Fruit fly (Drosophila melanogaster) whole organism, embryonic: ENCODE results near the gene CG9919.

Experiments
- CG10431 ChIP-seq: fragments of 200-800 bp; sonication (Bioruptor generic); optimal IDR thresholded peaks from 3 replicates; lab custom pipeline; 2018; ENCODE audit warnings: missing biosample characterization, mild to moderate bottlenecking, missing genetic modification characterization
- CG12391 ChIP-seq: fragments of 200-800 bp; sonication (Bioruptor generic); optimal IDR thresholded peaks from 3 replicates; lab custom pipeline; 2018; ENCODE audit warnings: missing biosample characterization, mild to moderate bottlenecking, missing genetic modification characterization, moderate library complexity
- CG14965 ChIP-seq: fragments of 200-800 bp; sonication (Bioruptor generic); optimal IDR thresholded peaks from 2 replicates; lab custom pipeline; 2016; ENCODE audit warnings: missing biosample characterization, missing genetic modification characterization, borderline replicate concordance
- CG15514 ChIP-seq: fragments of 200-800 bp; sonication (Bioruptor generic); optimal IDR thresholded peaks from 3 replicates; lab custom pipeline; 2017; ENCODE audit warnings: missing biosample characterization, missing genetic modification characterization, mild to moderate bottlenecking, moderate library complexity, missing genetic modification reagents
- CG17829 ChIP-seq: fragments of 200-800 bp; optimal IDR thresholded peaks from 2 replicates; lab custom pipeline; 2019; ENCODE audit warnings: missing biosample characterization, mild to moderate bottlenecking, missing genetic modification characterization, moderate library complexity
- CG18011 ChIP-seq: fragments of 200-800 bp; sonication (Bioruptor generic); optimal IDR thresholded peaks from 2 replicates; lab custom pipeline; 2017; ENCODE audit warnings: missing biosample characterization, missing genetic modification characterization, mild to moderate bottlenecking, moderate library complexity, missing genotype
- CG2199 ChIP-seq: fragments of 200-800 bp; sonication (Bioruptor generic); IDR thresholded peaks from 3 replicates; pipeline ENCODE4 v1.3.6; 2022; ENCODE audit warnings: missing biosample characterization, missing genetic modification characterization
- CG30020 ChIP-seq: fragments of 200-800 bp; optimal IDR thresholded peaks from 2 replicates; lab custom pipeline; 2019; ENCODE audit warnings: missing biosample characterization, mild to moderate bottlenecking, missing genetic modification characterization, moderate library complexity
- CG30431 ChIP-seq: fragments of 200-800 bp; sonication (Bioruptor generic); optimal IDR thresholded peaks from 2 replicates; lab custom pipeline; 2017; ENCODE audit warnings: missing biosample characterization, missing genetic modification characterization
- CG32767 ChIP-seq: fragments of 200-800 bp; sonication (Bioruptor generic); IDR thresholded peaks from 2 replicates; pipeline ENCODE4 v1.3.6; 2022; ENCODE audit warnings: missing biosample characterization, missing genetic modification characterization
- CG32772 ChIP-seq: fragments of 200-800 bp; sonication (Bioruptor generic); IDR thresholded peaks from 2 replicates; pipeline ENCODE4 v1.3.6; 2022; ENCODE audit warnings: missing biosample characterization, missing genetic modification characterization
- CG33557 ChIP-seq: fragments of 200-800 bp; sonication (Bioruptor generic); optimal IDR thresholded peaks from 2 replicates; lab custom pipeline; 2019; ENCODE audit warnings: missing biosample characterization, mild to moderate bottlenecking, missing genetic modification characterization, moderate library complexity
- CG34422 ChIP-seq: fragments of 200-800 bp; sonication (Bioruptor generic); IDR thresholded peaks from 3 replicates; pipeline ENCODE4 v1.3.6; 2022; ENCODE audit warnings: missing biosample characterization, missing genetic modification characterization
- D19B ChIP-seq: fragments of 200-800 bp; sonication (Bioruptor generic); optimal IDR thresholded peaks from 2 replicates; lab custom pipeline; 2017; ENCODE audit warnings: missing biosample characterization, mild to moderate bottlenecking, missing genetic modification characterization
- Dip2 ChIP-seq: fragments of 200-800 bp; sonication (Bioruptor generic); IDR thresholded peaks from 2 replicates; pipeline ENCODE4 v1.3.6; 2022; ENCODE audit warnings: missing biosample characterization, missing genetic modification characterization
- Drgx ChIP-seq: fragments of 200-800 bp; sonication (Bioruptor generic); IDR thresholded peaks from 2 replicates; pipeline ENCODE4 v1.3.6; 2022; ENCODE audit warnings: missing biosample characterization, missing genetic modification characterization
- Elba2 ChIP-seq: fragments of 200-800 bp; sonication (Bioruptor generic); optimal IDR thresholded peaks from 3 replicates; lab custom pipeline; 2016; ENCODE audit warnings: missing biosample characterization, missing genetic modification characterization
- Fer2 ChIP-seq: fragments of 200-800 bp; sonication (Bioruptor generic); optimal IDR thresholded peaks from 2 replicates; lab custom pipeline; 2018; ENCODE audit warnings: missing biosample characterization, mild to moderate bottlenecking, missing genetic modification characterization, moderate library complexity
- Fer3 ChIP-seq: fragments of 200-800 bp; sonication (Bioruptor generic); optimal IDR thresholded peaks from 2 replicates; lab custom pipeline; 2018; ENCODE audit warnings: missing biosample characterization, mild to moderate bottlenecking, missing genetic modification characterization, moderate library complexity
- Hr3 ChIP-seq: fragments of 200-800 bp; sonication (Bioruptor generic); optimal IDR thresholded peaks from 3 replicates; lab custom pipeline; 2016; ENCODE audit warnings: missing biosample characterization, missing genetic modification characterization
- Hr78 ChIP-seq, 2 experiments: fragments of 200-800 bp in 1 of 2; fragments of >200 bp in 1 of 2; sonication (Bioruptor generic) in 1 of 2; optimal IDR thresholded peaks; 2 replicates each; lab custom pipeline; 2017 to 2019; ENCODE audit warnings: missing biosample characterization in 2 of 2, missing genetic modification characterization in 2 of 2, mild to moderate bottlenecking in 1 of 2, moderate library complexity in 1 of 2
- Med ChIP-seq: fragments of 200-800 bp; sonication (Bioruptor generic); peaks from one replicate; lab custom pipeline; 2016; ENCODE audit warnings: missing biosample characterization, missing genetic modification characterization, mild to moderate bottlenecking, inconsistent platforms, moderate library complexity
- caup ChIP-seq: fragments of 200-800 bp; sonication (Bioruptor generic); optimal IDR thresholded peaks from 3 replicates; lab custom pipeline; 2017; ENCODE audit warnings: missing biosample characterization, mild to moderate bottlenecking, missing genetic modification characterization, moderate library complexity; ENCODE audit not compliant: severe bottlenecking
- chinmo ChIP-seq: fragments of 200-800 bp; sonication (Bioruptor generic); IDR thresholded peaks from 4 replicates; pipeline ENCODE4 v1.3.6; 2022; ENCODE audit warnings: missing biosample characterization, missing genetic modification characterization; ENCODE audit not compliant: partially characterized antibody
- ewg ChIP-seq: fragments of 200-800 bp; sonication (Bioruptor generic); optimal IDR thresholded peaks from 3 replicates; lab custom pipeline; 2017; ENCODE audit warnings: mild to moderate bottlenecking, missing biosample characterization, missing genetic modification reagents, missing genetic modification characterization
- fru ChIP-seq: fragments of >200 bp; optimal IDR thresholded peaks from 2 replicates; lab custom pipeline; 2017
- her ChIP-seq: fragments of 200-800 bp; sonication (Bioruptor generic); optimal IDR thresholded peaks from 2 replicates; lab custom pipeline; 2016; ENCODE audit warnings: missing biosample characterization, missing genetic modification characterization
- insv ChIP-seq, 2 experiments: fragments of 200-800 bp; sonication (Bioruptor generic); optimal IDR thresholded peaks; 3 replicates each; lab custom pipeline; 2016 to 2018; ENCODE audit warnings: missing biosample characterization in 2 of 2, missing genetic modification characterization in 2 of 2
- klu ChIP-seq: fragments of 200-800 bp; sonication (Bioruptor generic); IDR thresholded peaks from 2 replicates; pipeline ENCODE4 v1.3.6; 2022; ENCODE audit warnings: missing biosample characterization, missing genetic modification characterization
- mam ChIP-seq: fragments of 200-800 bp; sonication (Bioruptor generic); optimal IDR thresholded peaks from 3 replicates; lab custom pipeline; 2016; ENCODE audit warnings: missing biosample characterization, missing genetic modification characterization
- nerfin-1 ChIP-seq: fragments of 200-800 bp; sonication (Bioruptor generic); optimal IDR thresholded peaks from 3 replicates; lab custom pipeline; 2019; ENCODE audit warnings: missing biosample characterization, mild to moderate bottlenecking, missing genetic modification characterization, moderate library complexity
- nom ChIP-seq: fragments of 200-800 bp; sonication (Bioruptor generic); optimal IDR thresholded peaks from 2 replicates; lab custom pipeline; 2017; ENCODE audit warnings: missing biosample characterization, missing genetic modification characterization, mild to moderate bottlenecking, moderate library complexity, missing genetic modification reagents
- pfk ChIP-seq: fragments of 200-800 bp; sonication (Bioruptor generic); optimal IDR thresholded peaks from 2 replicates; lab custom pipeline; 2018; ENCODE audit warnings: missing biosample characterization, mild to moderate bottlenecking, missing genetic modification characterization, moderate library complexity
- pzg ChIP-seq: fragments of 200-800 bp; sonication (Bioruptor generic); optimal IDR thresholded peaks from 3 replicates; lab custom pipeline; 2018; ENCODE audit warnings: missing biosample characterization, mild to moderate bottlenecking, missing genetic modification characterization, moderate library complexity
- ranshi ChIP-seq: fragments of 200-800 bp; sonication (Bioruptor generic); IDR thresholded peaks from 2 replicates; pipeline ENCODE4 v1.3.6; 2022; ENCODE audit warnings: missing biosample characterization, missing genetic modification characterization
- row ChIP-seq: fragments of 200-800 bp; sonication (Bioruptor generic); IDR thresholded peaks from 3 replicates; pipeline ENCODE4 v1.3.6; 2022; ENCODE audit warnings: missing biosample characterization, missing genetic modification characterization
- tup ChIP-seq: fragments of 200-800 bp; sonication (Bioruptor generic); optimal IDR thresholded peaks from 2 replicates; lab custom pipeline; 2016; ENCODE audit warnings: missing biosample characterization, mild to moderate bottlenecking, missing genetic modification characterization, moderate library complexity
- vvl ChIP-seq: fragments of 200-800 bp; sonication (Bioruptor generic); IDR thresholded peaks from 2 replicates; pipeline ENCODE4 v1.3.6; 2022; ENCODE audit warnings: missing biosample characterization, missing genetic modification characterization
- zfh2 ChIP-seq: fragments of 200-800 bp; sonication (Bioruptor generic); optimal IDR thresholded peaks from 2 replicates; lab custom pipeline; 2016; ENCODE audit warnings: missing biosample characterization, missing genetic modification characterization

CG9919 gene

dm6 chrX:16330659-16331058, at the start of gene CG9919:
Gene CG9919, minus strand, starts transcription at chrX:16330759.
- TF ChIP-seq Dip2 (no peak), row (GFP tag; lab: Robert Waterston, UW) (peak; percentile 33; the same call in 1 of the 3 replicates), nerfin-1 (tag; lab: Kevin White, UChicago) (peak; percentile 23), CG15514 (peak; percentile 16), Fer2 (tag; lab: Kevin White, UChicago) (no peak), her (no peak), CG10431 (GFP tag; lab: Kevin White, UChicago) (peak; percentile 89), ewg (GFP tag; lab: Kevin White, UChicago) (peak; percentile 82), Elba2 (GFP tag; lab: Kevin White, UChicago) (peak; percentile 35), pzg (GFP tag; lab: Kevin White, UChicago) (peak; percentile 3)

dm6 chrX:16374059-16374458, 43.5 kb upstream of the CG9919 start:
- TF ChIP-seq insv (GFP tag; optimal IDR thresholded peaks at IDR 0.05; lab: Kevin White, UChicago): peak in 1 of 2 experiments; percentile 40
- peak; percentile 39; the same call in 1 of the 2 replicates for TF ChIP-seq vvl (GFP tag; lab: Robert Waterston, UW)
- TF ChIP-seq fru (lab: Kevin White, UChicago): no peak
- no peak for TF ChIP-seq pfk
- peak; percentile 53 for TF ChIP-seq Elba2 (GFP tag; lab: Kevin White, UChicago)
- TF ChIP-seq CG34422 (GFP tag; lab: Robert Waterston, UW): no peak
- no peak for TF ChIP-seq CG32772 (GFP tag; lab: Robert Waterston, UW)
- no peak for TF ChIP-seq zfh2 (GFP tag; lab: Kevin White, UChicago)
- no peak for TF ChIP-seq CG18011 (GFP tag; lab: Kevin White, UChicago)
- TF ChIP-seq ranshi (GFP tag; lab: Robert Waterston, UW): no peak
- no peak for TF ChIP-seq Hr78 (GFP tag; optimal IDR thresholded peaks at IDR 0.05; lab: Kevin White, UChicago)
- TF ChIP-seq CG14965 (GFP tag; lab: Kevin White, UChicago): no peak
- TF ChIP-seq CG30431 (GFP tag; lab: Kevin White, UChicago): no peak
- no peak for TF ChIP-seq caup (GFP tag; lab: Kevin White, UChicago)
- no peak for TF ChIP-seq Fer3 (tag; lab: Kevin White, UChicago)
- TF ChIP-seq CG33557 (GFP tag; lab: Kevin White, UChicago): no peak
- TF ChIP-seq, all 482 proteins: peak for 3

DNA sequence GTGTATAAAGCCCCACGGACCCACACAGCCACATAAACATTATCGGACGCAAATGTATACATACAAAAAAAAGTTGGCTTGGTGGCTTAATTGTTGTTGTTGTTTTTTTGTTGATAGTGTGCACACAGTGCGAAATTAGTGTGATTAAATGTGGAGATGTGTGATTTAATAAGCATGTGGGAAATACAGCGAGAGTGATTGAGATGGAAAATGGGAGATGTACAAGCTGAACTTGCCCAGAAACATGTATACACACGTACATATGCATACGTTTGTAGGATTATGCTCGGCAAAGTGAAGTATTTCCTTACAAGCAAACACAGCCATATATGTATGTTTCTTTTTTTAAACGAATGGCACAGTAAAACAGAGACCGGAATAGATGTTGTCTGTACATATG, 43.0 kb upstream of the CG9919 start:
- TF ChIP-seq CG12391 (tag; lab: Kevin White, UChicago) (no peak), D19B (GFP tag; lab: Kevin White, UChicago) (no peak), Drgx (GFP tag; lab: Robert Waterston, UW) (peak; percentile 67), Med (GFP tag; lab: Kevin White, UChicago) (peak; percentile 67), mam (no peak), row (GFP tag; lab: Robert Waterston, UW) (0 out of 3 replicates have a peak, but pooled peaks have one; percentile 12), CG34422 (GFP tag; lab: Robert Waterston, UW) (no peak), chinmo (0 out of 4 replicates have a peak, but pooled peaks have one; percentile 33), CG2199 (GFP tag; lab: Robert Waterston, UW) (peak; percentile 78; the same call in 1 of the 3 replicates), CG32767 (GFP tag; lab: Robert Waterston, UW) (0 out of 2 replicates have a peak, but pooled peaks have one; percentile 27), Hr3 (GFP tag; lab: Kevin White, UChicago) (no peak), klu (GFP tag; lab: Robert Waterston, UW) (no peak), tup (GFP tag; lab: Kevin White, UChicago) (no peak), CG17829 (tag; lab: Kevin White, UChicago) (no peak), CG30020 (tag; lab: Kevin White, UChicago) (peak; percentile 41), nom (GFP tag; lab: Kevin White, UChicago) (peak; percentile 52)
- TF ChIP-seq, all 482 proteins: peak for 8
